Fruit fly (Drosophila melanogaster): ENCODE data around the gene CG42831.

Gene CG42831

DNA sequence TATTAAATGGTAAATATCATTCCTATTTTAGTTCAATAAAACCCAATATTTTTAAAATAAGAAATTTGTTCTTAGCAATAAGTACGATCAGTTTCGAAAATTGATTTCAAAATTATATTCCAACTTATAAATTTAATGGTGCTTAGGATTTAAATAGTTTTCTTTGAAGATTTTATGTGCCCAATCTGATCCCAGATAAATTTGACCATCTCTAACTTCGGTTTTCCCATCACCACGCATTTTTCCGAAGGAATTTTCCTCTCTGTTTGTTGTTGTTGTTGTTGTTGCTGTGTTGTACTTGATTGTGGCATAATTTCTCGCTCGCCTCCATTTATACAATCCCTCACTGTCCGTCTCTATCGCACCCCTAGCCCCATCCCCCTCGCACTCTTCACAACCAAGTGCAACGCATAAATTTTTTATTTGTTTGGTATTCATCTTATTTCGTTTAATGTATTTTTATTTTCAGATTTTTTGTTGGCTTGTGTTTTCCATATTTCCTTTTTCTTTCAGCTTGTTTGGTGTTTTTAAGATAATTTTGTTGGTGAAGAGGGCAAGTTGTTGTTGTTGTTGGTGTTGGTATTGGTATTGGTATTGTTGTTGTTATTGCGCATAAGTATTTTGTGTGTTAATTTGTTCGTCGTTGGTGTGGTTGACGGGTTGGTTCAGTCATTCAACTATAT, 35.1 kb downstream of the CG42831 start (continued):
- TF ChIP-seq CG16813 (GFP tag; IDR thresholded peaks at IDR 0.05; ENCODE audit: partially characterized antibody) (no peak), Fer2 (tag; optimal IDR thresholded peaks at IDR 0.05) (no peak), CG42726 (GFP tag; IDR thresholded peaks at IDR 0.05; ENCODE audit: partially characterized antibody) (no peak), aop (GFP tag; IDR thresholded peaks at IDR 0.05) (no peak), CG3281 (GFP tag; optimal IDR thresholded peaks at IDR 0.05) (no peak), ewg (GFP tag; optimal IDR thresholded peaks at IDR 0.05) (no peak), HHEX (GFP tag; optimal IDR thresholded peaks at IDR 0.05) (no peak), C15 (GFP tag; IDR thresholded peaks at IDR 0.05) (no peak), chinmo (GFP tag; IDR thresholded peaks at IDR 0.05; ENCODE audit: partially characterized antibody) (0 out of 4 replicates have a peak, but pooled peaks have one; percentile 85), org-1 (GFP tag; optimal IDR thresholded peaks at IDR 0.05) (no peak), yki (optimal IDR thresholded peaks at IDR 0.05) (no peak), CG15479 (GFP tag; optimal IDR thresholded peaks at IDR 0.05) (peak; percentile 35), ham (GFP tag; IDR thresholded peaks at IDR 0.05) (no peak), mam (GFP tag; optimal IDR thresholded peaks at IDR 0.05) (no peak), CG17802 (tag; optimal IDR thresholded peaks at IDR 0.05) (no peak), so (GFP tag; IDR thresholded peaks at IDR 0.05) (no peak), hth (optimal IDR thresholded peaks at IDR 0.05) (no peak), Rx (GFP tag; IDR thresholded peaks at IDR 0.05) (no peak), Six4 (GFP tag; optimal IDR thresholded peaks at IDR 0.05) (no peak), gfzf (GFP tag; optimal IDR thresholded peaks at IDR 0.05) (no peak), ken (GFP tag; IDR thresholded peaks at IDR 0.05) (0 out of 3 replicates have a peak, but pooled peaks have one; percentile 23), al (GFP tag; IDR thresholded peaks at IDR 0.05) (no peak), lola (GFP tag; optimal IDR thresholded peaks at IDR 0.05) (peak in 1 of 3 experiments; percentile 62), NfI (GFP tag; optimal IDR thresholded peaks at IDR 0.05) (no peak), sim (GFP tag; IDR thresholded peaks at IDR 0.05) (no peak), kay (GFP tag; optimal IDR thresholded peaks at IDR 0.05) (no peak), lbe (GFP tag; optimal IDR thresholded peaks at IDR 0.05) (no peak), HLH4C (GFP tag; IDR thresholded peaks at IDR 0.05; ENCODE audit: partially characterized antibody) (no peak), bbx (GFP tag; IDR thresholded peaks at IDR 0.05; ENCODE audit: partially characterized antibody) (no peak), salm (tag; optimal IDR thresholded peaks at IDR 0.05) (no peak), CG10565 (GFP tag; optimal IDR thresholded peaks at IDR 0.05) (no peak), sima (GFP tag; optimal IDR thresholded peaks at IDR 0.05) (no peak), sob (GFP tag; IDR thresholded peaks at IDR 0.05) (no peak), slbo (GFP tag; IDR thresholded peaks at IDR 0.05) (peak; percentile 29), CG12299 (tag; optimal IDR thresholded peaks at IDR 0.05) (no peak), gcm2 (GFP tag; optimal IDR thresholded peaks at IDR 0.05) (no peak), caup (GFP tag; optimal IDR thresholded peaks at IDR 0.05; ENCODE audit: severe bottlenecking) (no peak), Ravus (GFP tag; IDR thresholded peaks at IDR 0.05) (no peak; the same call in 1 of the 2 replicates), CG6813 (GFP tag; optimal IDR thresholded peaks at IDR 0.05) (no peak), Kr (GFP tag; optimal IDR thresholded peaks at IDR 0.05) (no peak), Elba2 (GFP tag; optimal IDR thresholded peaks at IDR 0.05) (no peak), CG2129 (GFP tag; IDR thresholded peaks at IDR 0.05; ENCODE audit: partially characterized antibody) (no peak), Optix (GFP tag; IDR thresholded peaks at IDR 0.05) (no peak), CG10431 (GFP tag; optimal IDR thresholded peaks at IDR 0.05) (no peak), CG9817 (tag; optimal IDR thresholded peaks at IDR 0.05) (no peak), pros (GFP tag; optimal IDR thresholded peaks at IDR 0.05) (peak; percentile 27), CG16779 (GFP tag; IDR thresholded peaks at IDR 0.05) (no peak), CG7963 (GFP tag; IDR thresholded peaks at IDR 0.05; ENCODE audit: partially characterized antibody) (no peak), CG13894 (tag; optimal IDR thresholded peaks at IDR 0.05) (no peak), CG2120 (GFP tag; optimal IDR thresholded peaks at IDR 0.05) (peak; percentile 6)

Measured in whole organism, embryonic.